Worm (Caenorhabditis elegans) whole organism, L2 larva: Measurements from ENCODE around the gene F10D7.3.

Experiments
- ama-1 ChIP-seq: fragments of 150-350 bp; optimal IDR thresholded peaks from 2 replicates; lab custom pipeline; 2018; ENCODE audit warnings: inconsistent platforms
- ceh-16 ChIP-seq: fragments of 150-350 bp; optimal IDR thresholded peaks from 2 replicates; lab custom pipeline; 2014; ENCODE audit warnings: missing biosample characterization, missing genetic modification characterization
- dmd-4 ChIP-seq: sonication (generic microtip); optimal IDR thresholded peaks from 2 replicates; lab custom pipeline; 2017; ENCODE audit warnings: missing biosample characterization, missing genetic modification characterization
- elt-1 ChIP-seq: fragments of 150-350 bp; optimal IDR thresholded peaks from 2 replicates; lab custom pipeline; 2014; ENCODE audit warnings: missing biosample characterization, missing genetic modification characterization
- lin-39 ChIP-seq: fragments of 150-350 bp; optimal IDR thresholded peaks from 2 replicates; lab custom pipeline; 2014; ENCODE audit warnings: missing biosample characterization, missing genetic modification reagents, missing genetic modification characterization
- nhr-11 ChIP-seq: fragments of 150-350 bp; optimal IDR thresholded peaks from 2 replicates; lab custom pipeline; 2014; ENCODE audit warnings: missing biosample characterization, missing genetic modification characterization
- nhr-129 ChIP-seq: fragments of 150-350 bp; optimal IDR thresholded peaks from 2 replicates; lab custom pipeline; 2014; ENCODE audit warnings: missing biosample characterization, missing genetic modification characterization
- nhr-23 ChIP-seq: fragments of 150-350 bp; optimal IDR thresholded peaks from 2 replicates; lab custom pipeline; 2014; ENCODE audit warnings: missing biosample characterization, missing genetic modification reagents, missing genetic modification characterization
- nhr-237 ChIP-seq: fragments of 150-350 bp; optimal IDR thresholded peaks from 2 replicates; lab custom pipeline; 2014; ENCODE audit warnings: missing biosample characterization, missing genetic modification characterization
- nhr-6 ChIP-seq: fragments of 150-350 bp; optimal IDR thresholded peaks from 2 replicates; lab custom pipeline; 2014; ENCODE audit warnings: missing biosample characterization, missing genetic modification characterization
- sma-9 ChIP-seq, 2 experiments: fragments of 150-350 bp in 1 of 2; sonication (generic microtip) in 1 of 2; optimal IDR thresholded peaks; 2 replicates each; lab custom pipeline; 2014 to 2016; ENCODE audit warnings: missing genetic modification characterization in 2 of 2, mild to moderate bottlenecking in 1 of 2, missing biosample characterization in 1 of 2, missing compliant biosample characterization in 1 of 2, missing genetic modification reagents in 1 of 2, moderate library complexity in 1 of 2
- zag-1 ChIP-seq: fragments of 150-350 bp; optimal IDR thresholded peaks from 2 replicates; lab custom pipeline; 2014; ENCODE audit warnings: missing biosample characterization, missing genetic modification characterization
- ztf-1 ChIP-seq: fragments of 200-800 bp; sonication (Bioruptor generic); conservative IDR thresholded peaks from 2 replicates; pipeline ENCODE4 v1.3.6; 2022; ENCODE audit warnings: missing genetic modification characterization, missing compliant biosample characterization

ce11 chrX:17401264-17401663, 26.8 kb upstream of the F10D7.3 start, which contains the start of gene F11C7.6:
- TF ChIP-seq ztf-1 (GFP tag; lab: Robert Waterston, UW) (no peak), sma-9 (GFP tag; optimal IDR thresholded peaks at IDR 0.05; lab: Kevin White, UChicago) (no peak), sma-9 (tag; optimal IDR thresholded peaks at IDR 0.05; lab: Kevin White, UChicago) (no peak), nhr-11 (no peak), nhr-23 (tag; lab: Kevin White, UChicago) (no peak), nhr-129 (tag; lab: Kevin White, UChicago) (no peak), lin-39 (no peak), nhr-237 (no peak), elt-1 (no peak), ama-1 (lab: Kevin White, UChicago) (no peak), ceh-16 (tag; lab: Kevin White, UChicago) (no peak), nhr-6 (tag; lab: Kevin White, UChicago) (no peak), zag-1 (tag; lab: Kevin White, UChicago) (no peak), dmd-4 (tag; lab: Kevin White, UChicago) (no peak)
